Worm (Caenorhabditis elegans) whole organism, L1 larva: ENCODE results near the gene Y75B8A.28.

Experiments used
- C16A3.4 ChIP-seq: fragments of 150-350 bp; optimal IDR thresholded peaks from 2 replicates; lab custom pipeline; 2014; ENCODE audit warnings: missing biosample characterization, missing genetic modification characterization
- C34B4.2 ChIP-seq: sonication (generic microtip); optimal IDR thresholded peaks from 2 replicates; lab custom pipeline; 2017; ENCODE audit warnings: mild to moderate bottlenecking, missing genetic modification characterization, missing compliant biosample characterization
- aha-1 ChIP-seq: fragments of 150-350 bp; optimal IDR thresholded peaks from 2 replicates; lab custom pipeline; 2014; ENCODE audit warnings: missing biosample characterization, missing genetic modification characterization
- alr-1 ChIP-seq: fragments of 200-800 bp; sonication (Bioruptor generic); optimal IDR thresholded peaks from 2 replicates; lab custom pipeline; 2018; ENCODE audit warnings: borderline replicate concordance, mild to moderate bottlenecking, missing genetic modification characterization, missing compliant biosample characterization
- blmp-1 ChIP-seq: fragments of 150-350 bp; optimal IDR thresholded peaks from 2 replicates; lab custom pipeline; 2014; ENCODE audit warnings: missing biosample characterization, missing genetic modification characterization
- ceh-63 ChIP-seq: fragments of 200-800 bp; sonication (Bioruptor generic); optimal IDR thresholded peaks from 2 replicates; lab custom pipeline; 2018; ENCODE audit warnings: mild to moderate bottlenecking, missing genetic modification characterization, missing compliant biosample characterization
- ceh-82 ChIP-seq, 3 experiments: fragments of 150-350 bp in 1 of 3; sonication (generic microtip) in 2 of 3; optimal IDR thresholded peaks; 2 replicates each; lab custom pipeline; 2014 to 2017; ENCODE audit warnings: missing biosample characterization in 3 of 3, missing genetic modification characterization in 3 of 3
- dpl-1 ChIP-seq, 3 experiments: fragments of 150-350 bp in 2 of 3; sonication (generic microtip) in 1 of 3; optimal IDR thresholded peaks; 2 replicates each; lab custom pipeline; 2014 to 2017; ENCODE audit warnings: missing biosample characterization in 3 of 3, missing genetic modification characterization in 3 of 3, missing genetic modification reagents in 3 of 3
- dsc-1 ChIP-seq: sonication (generic microtip); optimal IDR thresholded peaks from 2 replicates; lab custom pipeline; 2016; ENCODE audit warnings: mild to moderate bottlenecking, missing genetic modification characterization, missing compliant biosample characterization
- efl-3 ChIP-seq: fragments of 200-800 bp; sonication (Bioruptor generic); optimal IDR thresholded peaks from 2 replicates; lab custom pipeline; 2018; ENCODE audit warnings: mild to moderate bottlenecking, missing genetic modification characterization, missing compliant biosample characterization
- egl-27 ChIP-seq, 2 experiments: fragments of 150-350 bp in 1 of 2; sonication (generic microtip); optimal IDR thresholded peaks; 3 replicates each; lab custom pipeline; 2017 to 2018; ENCODE audit warnings: missing biosample characterization in 2 of 2, missing genetic modification characterization in 2 of 2, missing genetic modification reagents in 2 of 2
- elt-3 ChIP-seq, 6 experiments: fragments of 150-350 bp in 1 of 6; sonication (generic microtip); optimal IDR thresholded peaks; 2 replicates each; lab custom pipeline; 2017 to 2018; ENCODE audit warnings: missing biosample characterization in 6 of 6, missing genetic modification characterization in 6 of 6, inconsistent platforms in 1 of 6
- ets-5 ChIP-seq: fragments of 200-800 bp; sonication (Bioruptor generic); IDR thresholded peaks from 2 replicates; pipeline ENCODE4 v1.3.6; 2022; ENCODE audit warnings: missing genetic modification characterization, missing compliant biosample characterization
- fkh-10 ChIP-seq: sonication (generic microtip); optimal IDR thresholded peaks from 2 replicates; lab custom pipeline; 2017; ENCODE audit warnings: missing biosample characterization, missing genetic modification reagents, missing genetic modification characterization
- fkh-4 ChIP-seq: sonication (generic microtip); optimal IDR thresholded peaks from 2 replicates; lab custom pipeline; 2016; ENCODE audit warnings: missing compliant biosample characterization, missing genetic modification characterization, borderline replicate concordance
- fkh-8 ChIP-seq: sonication (generic microtip); optimal IDR thresholded peaks from 2 replicates; lab custom pipeline; 2016; ENCODE audit warnings: mild to moderate bottlenecking, missing genetic modification characterization, missing compliant biosample characterization
- fos-1 ChIP-seq: fragments of 150-350 bp; optimal IDR thresholded peaks from 2 replicates; lab custom pipeline; 2014; ENCODE audit warnings: missing biosample characterization, missing genetic modification characterization
- irx-1 ChIP-seq: sonication (generic microtip); optimal IDR thresholded peaks from 2 replicates; lab custom pipeline; 2016; ENCODE audit warnings: missing genetic modification characterization, missing compliant biosample characterization
- isw-1 ChIP-seq: fragments of 200-800 bp; sonication (Bioruptor generic); IDR thresholded peaks from 2 replicates; pipeline ENCODE4 v1.3.6; 2022; ENCODE audit warnings: missing genetic modification characterization, missing compliant biosample characterization
- lin-13 ChIP-seq: fragments of 150-350 bp; optimal IDR thresholded peaks from 2 replicates; lab custom pipeline; 2014; ENCODE audit warnings: missing biosample characterization, missing genetic modification reagents, missing genetic modification characterization
- lin-14 ChIP-seq: fragments of 200-800 bp; sonication (Bioruptor generic); optimal IDR thresholded peaks from 2 replicates; lab custom pipeline; 2018; ENCODE audit warnings: mild to moderate bottlenecking, missing genetic modification characterization, moderate library complexity, missing compliant biosample characterization
- lin-15B ChIP-seq: fragments of 150-350 bp; sonication (generic microtip); optimal IDR thresholded peaks from 3 replicates; lab custom pipeline; 2014; ENCODE audit warnings: missing biosample characterization, missing genetic modification characterization
- lin-35 ChIP-seq, 2 experiments: fragments of 150-350 bp; optimal IDR thresholded peaks; 2 replicates each; lab custom pipeline; 2014; ENCODE audit warnings: missing biosample characterization in 2 of 2, missing genetic modification characterization in 2 of 2, missing genetic modification reagents in 2 of 2
- lin-39 ChIP-seq: fragments of 150-350 bp; optimal IDR thresholded peaks from 2 replicates; lab custom pipeline; 2014; ENCODE audit warnings: missing biosample characterization, missing genetic modification reagents, missing genetic modification characterization
- lir-3 ChIP-seq: sonication (generic microtip); optimal IDR thresholded peaks from 2 replicates; lab custom pipeline; 2016; ENCODE audit warnings: mild to moderate bottlenecking, missing genetic modification characterization, moderate library complexity, missing compliant biosample characterization; ENCODE audit not compliant: poor library complexity
- mab-9 ChIP-seq: fragments of 200-800 bp; sonication (Bioruptor generic); IDR thresholded peaks from 2 replicates; pipeline ENCODE4 v1.3.6; 2022; ENCODE audit warnings: missing genetic modification reagents, missing genetic modification characterization, missing compliant biosample characterization
- mdl-1 ChIP-seq, 2 experiments: fragments of 150-350 bp; optimal IDR thresholded peaks; 2 replicates each; lab custom pipeline; 2014 to 2017; ENCODE audit warnings: missing biosample characterization in 2 of 2, missing genetic modification characterization in 2 of 2, inconsistent platforms in 1 of 2
- mef-2 ChIP-seq: fragments of 150-350 bp; optimal IDR thresholded peaks from 2 replicates; lab custom pipeline; 2014; ENCODE audit warnings: missing biosample characterization, missing genetic modification characterization
- mep-1 ChIP-seq: fragments of 150-350 bp; optimal IDR thresholded peaks from 2 replicates; lab custom pipeline; 2014; ENCODE audit warnings: missing biosample characterization, missing genetic modification characterization
- nhr-11 ChIP-seq: fragments of 150-350 bp; optimal IDR thresholded peaks from 2 replicates; lab custom pipeline; 2014; ENCODE audit warnings: missing biosample characterization, missing genetic modification characterization
- nhr-12 ChIP-seq: sonication (generic microtip); optimal IDR thresholded peaks from 2 replicates; lab custom pipeline; 2017; ENCODE audit warnings: missing biosample characterization, missing genetic modification characterization
- nhr-19 ChIP-seq: fragments of 200-800 bp; sonication (Bioruptor generic); conservative IDR thresholded peaks from 2 replicates; pipeline ENCODE4 v1.3.6; 2022; ENCODE audit warnings: missing genetic modification characterization, missing compliant biosample characterization
- nhr-20 ChIP-seq: sonication (generic microtip); optimal IDR thresholded peaks from 2 replicates; lab custom pipeline; 2016; ENCODE audit warnings: mild to moderate bottlenecking, missing genetic modification characterization, missing compliant biosample characterization
- nhr-47 ChIP-seq: sonication (generic microtip); optimal IDR thresholded peaks from 2 replicates; lab custom pipeline; 2016; ENCODE audit warnings: mild to moderate bottlenecking, missing genetic modification characterization, moderate library complexity, missing compliant biosample characterization
- nhr-71 ChIP-seq: sonication (generic microtip); optimal IDR thresholded peaks from 2 replicates; lab custom pipeline; 2016; ENCODE audit warnings: mild to moderate bottlenecking, missing genetic modification characterization, moderate library complexity, missing compliant biosample characterization
- nhr-77 ChIP-seq: fragments of 150-350 bp; optimal IDR thresholded peaks from 2 replicates; lab custom pipeline; 2014; ENCODE audit warnings: missing biosample characterization, missing genetic modification characterization
- nhr-84 ChIP-seq: sonication (generic microtip); optimal IDR thresholded peaks from 2 replicates; lab custom pipeline; 2017; ENCODE audit warnings: missing biosample characterization, missing genetic modification characterization
- nhr-85 ChIP-seq: sonication (generic microtip); peaks from one replicate; lab custom pipeline; 2016; ENCODE audit warnings: missing genetic modification characterization, inconsistent platforms, missing compliant biosample characterization
- rnt-1 ChIP-seq: sonication (generic microtip); optimal IDR thresholded peaks from 2 replicates; lab custom pipeline; 2016; ENCODE audit warnings: mild to moderate bottlenecking, missing genetic modification characterization, moderate library complexity, missing compliant biosample characterization
- snu-23 ChIP-seq: sonication (generic microtip); optimal IDR thresholded peaks from 2 replicates; lab custom pipeline; 2016; ENCODE audit warnings: missing genetic modification characterization, missing compliant biosample characterization
- sptf-1 ChIP-seq: fragments of 150-350 bp; optimal IDR thresholded peaks from 2 replicates; lab custom pipeline; 2014; ENCODE audit warnings: missing biosample characterization, missing genetic modification characterization
- sup-37 ChIP-seq: fragments of 200-800 bp; sonication (Bioruptor generic); optimal IDR thresholded peaks from 2 replicates; lab custom pipeline; 2018; ENCODE audit warnings: mild to moderate bottlenecking, missing genetic modification characterization, missing compliant biosample characterization
- swsn-7 ChIP-seq: sonication (generic microtip); optimal IDR thresholded peaks from 2 replicates; lab custom pipeline; 2016; ENCODE audit warnings: missing genetic modification characterization, missing compliant biosample characterization
- tbx-2 ChIP-seq: sonication (generic microtip); optimal IDR thresholded peaks from 2 replicates; lab custom pipeline; 2016; ENCODE audit warnings: missing genetic modification characterization, missing compliant biosample characterization
- unc-130 ChIP-seq: fragments of 150-350 bp; optimal IDR thresholded peaks from 2 replicates; lab custom pipeline; 2017; ENCODE audit warnings: missing biosample characterization, missing genetic modification characterization, inconsistent platforms
- unc-30 ChIP-seq: sonication (generic microtip); optimal IDR thresholded peaks from 2 replicates; lab custom pipeline; 2017; ENCODE audit warnings: missing biosample characterization, missing genetic modification characterization
- unc-62 ChIP-seq: fragments of 150-350 bp; optimal IDR thresholded peaks from 2 replicates; lab custom pipeline; 2014; ENCODE audit warnings: missing biosample characterization, missing genetic modification reagents, missing genetic modification characterization
- vab-15 ChIP-seq: sonication (generic microtip); optimal IDR thresholded peaks from 2 replicates; lab custom pipeline; 2017; ENCODE audit warnings: missing genotype, mild to moderate bottlenecking, missing genetic modification characterization, missing compliant biosample characterization
- zag-1 ChIP-seq: fragments of 150-350 bp; optimal IDR thresholded peaks from 2 replicates; lab custom pipeline; 2014; ENCODE audit warnings: missing biosample characterization, missing genetic modification characterization
- ztf-4 ChIP-seq: fragments of 150-350 bp; optimal IDR thresholded peaks from 2 replicates; lab custom pipeline; 2014; ENCODE audit warnings: missing biosample characterization, missing genetic modification characterization

The Y75B8A.28 gene

ce11 chrIII:12278766-12279165 lies 40.1 kb upstream of the Y75B8A.28 start (continued):
- TF ChIP-seq ceh-82 (tag; optimal IDR thresholded peaks at IDR 0.05; lab: Kevin White, UChicago) (peak in 1 of 3 experiments; percentile 7), lin-13 (GFP tag; lab: Kevin White, UChicago) (no peak), nhr-11 (no peak), irx-1 (peak; percentile 2), C16A3.4 (tag; lab: Kevin White, UChicago) (no peak), tbx-2 (tag; lab: Kevin White, UChicago) (peak; percentile 18), ceh-63 (GFP tag; lab: Kevin White, UChicago) (no peak), unc-62 (GFP tag; lab: Kevin White, UChicago) (no peak), nhr-12 (tag; lab: Kevin White, UChicago) (no peak), snu-23 (GFP tag; lab: Kevin White, UChicago) (peak; percentile 36), nhr-71 (tag; lab: Kevin White, UChicago) (no peak), efl-3 (GFP tag; lab: Kevin White, UChicago) (no peak), vab-15 (tag; lab: Kevin White, UChicago) (no peak), dpl-1 (GFP tag; optimal IDR thresholded peaks at IDR 0.05; lab: Kevin White, UChicago) (peak; percentile 82 to 87 (median 87)), swsn-7 (tag; lab: Kevin White, UChicago) (no peak), lin-39 (tag; lab: Kevin White, UChicago) (no peak), lin-15B (tag; lab: Kevin White, UChicago) (no peak), nhr-84 (no peak), C34B4.2 (tag; lab: Kevin White, UChicago) (no peak), sptf-1 (tag; lab: Kevin White, UChicago) (no peak), fkh-4 (tag; lab: Kevin White, UChicago) (no peak), mep-1 (tag; lab: Kevin White, UChicago) (no peak), egl-27 (tag; optimal IDR thresholded peaks at IDR 0.05; lab: Kevin White, UChicago) (no peak), nhr-20 (no peak), nhr-47 (tag; lab: Kevin White, UChicago) (no peak), nhr-85 (no peak), isw-1 (GFP tag; lab: Robert Waterston, UW) (peak; percentile 17; the same call in 1 of the 2 replicates), nhr-19 (GFP tag; lab: Robert Waterston, UW) (peak; percentile 22; the same call in 1 of the 2 replicates), unc-30 (tag; lab: Kevin White, UChicago) (no peak), ets-5 (GFP tag; lab: Robert Waterston, UW) (no peak), ztf-4 (tag; lab: Kevin White, UChicago) (no peak), aha-1 (tag; lab: Kevin White, UChicago) (no peak), lin-14 (GFP tag; lab: Kevin White, UChicago) (no peak), dsc-1 (tag; lab: Kevin White, UChicago) (peak; percentile 24), nhr-77 (tag; lab: Kevin White, UChicago) (no peak), mdl-1 (tag; optimal IDR thresholded peaks at IDR 0.05; lab: Kevin White, UChicago) (no peak), rnt-1 (tag; lab: Kevin White, UChicago) (no peak), fkh-8 (tag; lab: Kevin White, UChicago) (no peak), fos-1 (tag; lab: Kevin White, UChicago) (no peak), lin-35 (GFP tag; optimal IDR thresholded peaks at IDR 0.05; lab: Kevin White, UChicago) (peak; percentile 87 to 92), mef-2 (tag; lab: Kevin White, UChicago) (no peak), alr-1 (tag; lab: Kevin White, UChicago) (no peak), mab-9 (GFP tag; lab: Robert Waterston, UW) (no peak), elt-3 (tag; optimal IDR thresholded peaks at IDR 0.05; lab: Kevin White, UChicago) (no peak), zag-1 (tag; lab: Kevin White, UChicago) (no peak), unc-130 (tag; lab: Kevin White, UChicago) (no peak), lir-3 (tag; lab: Kevin White, UChicago) (no peak), sup-37 (GFP tag; lab: Kevin White, UChicago) (no peak), blmp-1 (tag; lab: Kevin White, UChicago) (no peak), fkh-10 (no peak)
- TF ChIP-seq, all 84 proteins: peak for 13
